Fruit fly (Drosophila melanogaster): ENCODE results near the gene PolrMT.

dm6 chr2L:1120206-1120902, 12.2 kb upstream of the PolrMT start:
- TF ChIP-seq HLH54F (GFP tag; optimal IDR thresholded peaks at IDR 0.05) = no peak
- TF ChIP-seq CG9437 (GFP tag; optimal IDR thresholded peaks at IDR 0.05) = no peak
- TF ChIP-seq CG3163 (GFP tag; optimal IDR thresholded peaks at IDR 0.05) = no peak
- no peak for TF ChIP-seq usp (GFP tag; optimal IDR thresholded peaks at IDR 0.05)
- TF ChIP-seq HHEX (GFP tag; optimal IDR thresholded peaks at IDR 0.05) = no peak
- no peak for TF ChIP-seq CG9817 (tag; optimal IDR thresholded peaks at IDR 0.05)
- no peak for TF ChIP-seq seq (GFP tag; IDR thresholded peaks at IDR 0.05)
- TF ChIP-seq Rx (GFP tag; IDR thresholded peaks at IDR 0.05) = no peak
- no peak for TF ChIP-seq CG17912 (GFP tag; optimal IDR thresholded peaks at IDR 0.05)
- TF ChIP-seq CG8089 (GFP tag; optimal IDR thresholded peaks at IDR 0.05) = no peak
- TF ChIP-seq B-H2 (GFP tag; optimal IDR thresholded peaks at IDR 0.05) = no peak
- TF ChIP-seq Dll (GFP tag; IDR thresholded peaks at IDR 0.05; ENCODE audit: partially characterized antibody) = no peak
- no peak for TF ChIP-seq btn (GFP tag; optimal IDR thresholded peaks at IDR 0.05)
- TF ChIP-seq Scr (GFP tag; IDR thresholded peaks at IDR 0.05; ENCODE audit: partially characterized antibody) = no peak
